Worm (Caenorhabditis elegans) whole organism, L1 larva: ENCODE data around the gene T13C2.2.

Experiments
- C04F5.9 ChIP-seq: sonication (generic microtip); optimal IDR thresholded peaks from 2 replicates; lab custom pipeline; 2016; ENCODE audit warnings: missing genetic modification characterization, missing compliant biosample characterization
- C16A3.4 ChIP-seq: fragments of 150-350 bp; optimal IDR thresholded peaks from 2 replicates; lab custom pipeline; 2014; ENCODE audit warnings: missing biosample characterization, missing genetic modification characterization
- C34B4.2 ChIP-seq: sonication (generic microtip); optimal IDR thresholded peaks from 2 replicates; lab custom pipeline; 2017; ENCODE audit warnings: mild to moderate bottlenecking, missing genetic modification characterization, missing compliant biosample characterization
- F16B12.6 ChIP-seq: fragments of 150-350 bp; optimal IDR thresholded peaks from 2 replicates; lab custom pipeline; 2014; ENCODE audit warnings: missing biosample characterization, missing genetic modification characterization
- Y116A8C.19 ChIP-seq: sonication (generic microtip); optimal IDR thresholded peaks from 2 replicates; lab custom pipeline; 2016; ENCODE audit warnings: missing compliant biosample characterization, missing genetic modification characterization, borderline replicate concordance
- alr-1 ChIP-seq: fragments of 200-800 bp; sonication (Bioruptor generic); optimal IDR thresholded peaks from 2 replicates; lab custom pipeline; 2018; ENCODE audit warnings: borderline replicate concordance, mild to moderate bottlenecking, missing genetic modification characterization, missing compliant biosample characterization
- ama-1 ChIP-seq: fragments of 150-350 bp; optimal IDR thresholded peaks from 2 replicates; lab custom pipeline; 2014
- blmp-1 ChIP-seq: fragments of 150-350 bp; optimal IDR thresholded peaks from 2 replicates; lab custom pipeline; 2014; ENCODE audit warnings: missing biosample characterization, missing genetic modification characterization
- ceh-63 ChIP-seq: fragments of 200-800 bp; sonication (Bioruptor generic); optimal IDR thresholded peaks from 2 replicates; lab custom pipeline; 2018; ENCODE audit warnings: mild to moderate bottlenecking, missing genetic modification characterization, missing compliant biosample characterization
- ceh-8 ChIP-seq: fragments of 200-800 bp; sonication (Bioruptor generic); optimal IDR thresholded peaks from 2 replicates; lab custom pipeline; 2018; ENCODE audit warnings: mild to moderate bottlenecking, missing genetic modification characterization, moderate library complexity, missing compliant biosample characterization
- ceh-82 ChIP-seq, 3 experiments: fragments of 150-350 bp in 1 of 3; sonication (generic microtip) in 2 of 3; optimal IDR thresholded peaks; 2 replicates each; lab custom pipeline; 2014 to 2017; ENCODE audit warnings: missing biosample characterization in 3 of 3, missing genetic modification characterization in 3 of 3
- ceh-90 ChIP-seq: sonication (generic microtip); optimal IDR thresholded peaks from 2 replicates; lab custom pipeline; 2016; ENCODE audit warnings: missing genetic modification characterization, missing compliant biosample characterization
- dpl-1 ChIP-seq, 3 experiments: fragments of 150-350 bp in 2 of 3; sonication (generic microtip) in 1 of 3; optimal IDR thresholded peaks; 2 replicates each; lab custom pipeline; 2014 to 2017; ENCODE audit warnings: missing biosample characterization in 3 of 3, missing genetic modification characterization in 3 of 3, missing genetic modification reagents in 3 of 3
- dsc-1 ChIP-seq: sonication (generic microtip); optimal IDR thresholded peaks from 2 replicates; lab custom pipeline; 2016; ENCODE audit warnings: mild to moderate bottlenecking, missing genetic modification characterization, missing compliant biosample characterization
- egl-13 ChIP-seq: sonication (generic microtip); optimal IDR thresholded peaks from 2 replicates; lab custom pipeline; 2016; ENCODE audit warnings: missing genotype, missing genetic modification reagents, missing genetic modification characterization, missing compliant biosample characterization
- egl-27 ChIP-seq, 2 experiments: fragments of 150-350 bp in 1 of 2; sonication (generic microtip); optimal IDR thresholded peaks; 3 replicates each; lab custom pipeline; 2017 to 2018; ENCODE audit warnings: missing biosample characterization in 2 of 2, missing genetic modification characterization in 2 of 2, missing genetic modification reagents in 2 of 2
- elt-2 ChIP-seq: sonication (generic microtip); optimal IDR thresholded peaks from 2 replicates; lab custom pipeline; 2016; ENCODE audit warnings: missing genetic modification characterization, mild to moderate bottlenecking, inconsistent platforms, missing compliant biosample characterization, missing genetic modification reagents
- elt-3 ChIP-seq, 6 experiments: fragments of 150-350 bp in 1 of 6; sonication (generic microtip); optimal IDR thresholded peaks; 2 replicates each; lab custom pipeline; 2017 to 2018; ENCODE audit warnings: missing biosample characterization in 6 of 6, missing genetic modification characterization in 6 of 6, inconsistent platforms in 1 of 6
- fkh-10 ChIP-seq: sonication (generic microtip); optimal IDR thresholded peaks from 2 replicates; lab custom pipeline; 2017; ENCODE audit warnings: missing biosample characterization, missing genetic modification reagents, missing genetic modification characterization
- fkh-4 ChIP-seq: sonication (generic microtip); optimal IDR thresholded peaks from 2 replicates; lab custom pipeline; 2016; ENCODE audit warnings: missing compliant biosample characterization, missing genetic modification characterization, borderline replicate concordance
- fkh-8 ChIP-seq: sonication (generic microtip); optimal IDR thresholded peaks from 2 replicates; lab custom pipeline; 2016; ENCODE audit warnings: mild to moderate bottlenecking, missing genetic modification characterization, missing compliant biosample characterization
- fos-1 ChIP-seq: fragments of 150-350 bp; optimal IDR thresholded peaks from 2 replicates; lab custom pipeline; 2014; ENCODE audit warnings: missing biosample characterization, missing genetic modification characterization
- grh-1 ChIP-seq: fragments of 200-800 bp; sonication (Bioruptor generic); IDR thresholded peaks from 2 replicates; pipeline ENCODE4 v1.3.6; 2022; ENCODE audit warnings: missing genetic modification reagents, missing genetic modification characterization, missing compliant biosample characterization
- hpl-2 ChIP-seq: fragments of 150-350 bp; optimal IDR thresholded peaks from 2 replicates; lab custom pipeline; 2014; ENCODE audit warnings: missing biosample characterization, missing genetic modification reagents, missing genetic modification characterization
- irx-1 ChIP-seq: sonication (generic microtip); optimal IDR thresholded peaks from 2 replicates; lab custom pipeline; 2016; ENCODE audit warnings: missing genetic modification characterization, missing compliant biosample characterization
- jun-1 ChIP-seq: fragments of 150-350 bp; optimal IDR thresholded peaks from 2 replicates; lab custom pipeline; 2014; ENCODE audit warnings: missing biosample characterization, missing genetic modification reagents, missing genetic modification characterization
- lin-14 ChIP-seq: fragments of 200-800 bp; sonication (Bioruptor generic); optimal IDR thresholded peaks from 2 replicates; lab custom pipeline; 2018; ENCODE audit warnings: mild to moderate bottlenecking, missing genetic modification characterization, moderate library complexity, missing compliant biosample characterization
- lin-35 ChIP-seq, 2 experiments: fragments of 150-350 bp; optimal IDR thresholded peaks; 2 replicates each; lab custom pipeline; 2014; ENCODE audit warnings: missing biosample characterization in 2 of 2, missing genetic modification characterization in 2 of 2, missing genetic modification reagents in 2 of 2
- lir-3 ChIP-seq: sonication (generic microtip); optimal IDR thresholded peaks from 2 replicates; lab custom pipeline; 2016; ENCODE audit warnings: mild to moderate bottlenecking, missing genetic modification characterization, moderate library complexity, missing compliant biosample characterization; ENCODE audit not compliant: poor library complexity
- mef-2 ChIP-seq: fragments of 150-350 bp; optimal IDR thresholded peaks from 2 replicates; lab custom pipeline; 2014; ENCODE audit warnings: missing biosample characterization, missing genetic modification characterization
- nhr-11 ChIP-seq: fragments of 150-350 bp; optimal IDR thresholded peaks from 2 replicates; lab custom pipeline; 2014; ENCODE audit warnings: missing biosample characterization, missing genetic modification characterization
- nhr-12 ChIP-seq: sonication (generic microtip); optimal IDR thresholded peaks from 2 replicates; lab custom pipeline; 2017; ENCODE audit warnings: missing biosample characterization, missing genetic modification characterization
- nhr-19 ChIP-seq: fragments of 200-800 bp; sonication (Bioruptor generic); conservative IDR thresholded peaks from 2 replicates; pipeline ENCODE4 v1.3.6; 2022; ENCODE audit warnings: missing genetic modification characterization, missing compliant biosample characterization
- nhr-20 ChIP-seq: sonication (generic microtip); optimal IDR thresholded peaks from 2 replicates; lab custom pipeline; 2016; ENCODE audit warnings: mild to moderate bottlenecking, missing genetic modification characterization, missing compliant biosample characterization
- nhr-47 ChIP-seq: sonication (generic microtip); optimal IDR thresholded peaks from 2 replicates; lab custom pipeline; 2016; ENCODE audit warnings: mild to moderate bottlenecking, missing genetic modification characterization, moderate library complexity, missing compliant biosample characterization
- nhr-76 ChIP-seq: sonication (generic microtip); optimal IDR thresholded peaks from 2 replicates; lab custom pipeline; 2017; ENCODE audit warnings: missing biosample characterization, missing genetic modification characterization
- nhr-84 ChIP-seq: sonication (generic microtip); optimal IDR thresholded peaks from 2 replicates; lab custom pipeline; 2017; ENCODE audit warnings: missing biosample characterization, missing genetic modification characterization
- nhr-90 ChIP-seq: sonication (generic microtip); optimal IDR thresholded peaks from 2 replicates; lab custom pipeline; 2016; ENCODE audit warnings: mild to moderate bottlenecking, missing genetic modification characterization, missing compliant biosample characterization; ENCODE audit not compliant: poor library complexity
- pax-3 ChIP-seq: fragments of 200-800 bp; sonication (Bioruptor generic); optimal IDR thresholded peaks from 2 replicates; lab custom pipeline; 2018; ENCODE audit warnings: mild to moderate bottlenecking, missing genetic modification characterization, moderate library complexity, missing compliant biosample characterization
- pqm-1 ChIP-seq: sonication (generic microtip); optimal IDR thresholded peaks from 3 replicates; lab custom pipeline; 2017; ENCODE audit warnings: missing biosample characterization, missing genetic modification characterization
- snu-23 ChIP-seq: sonication (generic microtip); optimal IDR thresholded peaks from 2 replicates; lab custom pipeline; 2016; ENCODE audit warnings: missing genetic modification characterization, missing compliant biosample characterization
- sptf-1 ChIP-seq: fragments of 150-350 bp; optimal IDR thresholded peaks from 2 replicates; lab custom pipeline; 2014; ENCODE audit warnings: missing biosample characterization, missing genetic modification characterization
- swsn-7 ChIP-seq: sonication (generic microtip); optimal IDR thresholded peaks from 2 replicates; lab custom pipeline; 2016; ENCODE audit warnings: missing genetic modification characterization, missing compliant biosample characterization
- tbx-2 ChIP-seq: sonication (generic microtip); optimal IDR thresholded peaks from 2 replicates; lab custom pipeline; 2016; ENCODE audit warnings: missing genetic modification characterization, missing compliant biosample characterization
- unc-130 ChIP-seq: fragments of 150-350 bp; optimal IDR thresholded peaks from 2 replicates; lab custom pipeline; 2017; ENCODE audit warnings: missing biosample characterization, missing genetic modification characterization, inconsistent platforms
- unc-30 ChIP-seq: sonication (generic microtip); optimal IDR thresholded peaks from 2 replicates; lab custom pipeline; 2017; ENCODE audit warnings: missing biosample characterization, missing genetic modification characterization
- unc-62 ChIP-seq: fragments of 150-350 bp; optimal IDR thresholded peaks from 2 replicates; lab custom pipeline; 2014; ENCODE audit warnings: missing biosample characterization, missing genetic modification reagents, missing genetic modification characterization
- unc-98 ChIP-seq: fragments of 200-800 bp; sonication (Bioruptor generic); IDR thresholded peaks from 2 replicates; pipeline ENCODE4 v1.3.6; 2022; ENCODE audit warnings: missing genetic modification characterization, missing compliant biosample characterization
- vab-15 ChIP-seq: sonication (generic microtip); optimal IDR thresholded peaks from 2 replicates; lab custom pipeline; 2017; ENCODE audit warnings: missing genotype, mild to moderate bottlenecking, missing genetic modification characterization, missing compliant biosample characterization
- xbp-1 ChIP-seq: sonication (generic microtip); optimal IDR thresholded peaks from 2 replicates; lab custom pipeline; 2016; ENCODE audit warnings: missing genetic modification characterization, missing compliant biosample characterization
- zag-1 ChIP-seq: fragments of 150-350 bp; optimal IDR thresholded peaks from 2 replicates; lab custom pipeline; 2014; ENCODE audit warnings: missing biosample characterization, missing genetic modification characterization
- zip-4 ChIP-seq: fragments of 200-800 bp; sonication (Bioruptor generic); optimal IDR thresholded peaks from 2 replicates; lab custom pipeline; 2018; ENCODE audit warnings: mild to moderate bottlenecking, missing genetic modification characterization, moderate library complexity, missing compliant biosample characterization
- ztf-11 ChIP-seq, 2 experiments: sonication (generic microtip); optimal IDR thresholded peaks; 2 replicates each; lab custom pipeline; 2016 to 2017; ENCODE audit warnings: missing genetic modification characterization in 2 of 2, missing biosample characterization in 1 of 2, missing compliant biosample characterization in 1 of 2

T13C2.2 gene

ce11 chrII:6800104-6800711, 8.2 kb downstream of the T13C2.2 start, which contains the start of gene F31E8.4 (continued):
- TF ChIP-seq C04F5.9 (no peak), unc-30 (tag; lab: Kevin White, UChicago) (no peak), pax-3 (tag; lab: Kevin White, UChicago) (no peak), unc-130 (tag; lab: Kevin White, UChicago) (no peak), nhr-12 (tag; lab: Kevin White, UChicago) (no peak), Y116A8C.19 (no peak), nhr-90 (peak; percentile 0), irx-1 (tag; lab: Kevin White, UChicago) (no peak), sptf-1 (tag; lab: Kevin White, UChicago) (no peak), tbx-2 (tag; lab: Kevin White, UChicago) (no peak), C34B4.2 (tag; lab: Kevin White, UChicago) (no peak), zip-4 (GFP tag; lab: Kevin White, UChicago) (no peak), blmp-1 (tag; lab: Kevin White, UChicago) (peak; percentile 67), nhr-76 (tag; lab: Kevin White, UChicago) (no peak), alr-1 (tag; lab: Kevin White, UChicago) (no peak), pqm-1 (no peak), elt-2 (tag; lab: Kevin White, UChicago) (peak; percentile 30), ztf-11 (tag; optimal IDR thresholded peaks at IDR 0.05; lab: Kevin White, UChicago) (no peak), fkh-8 (no peak), elt-3 (tag; optimal IDR thresholded peaks at IDR 0.05; lab: Kevin White, UChicago) (peak in 1 of 6 experiments; percentile 52), fkh-4 (tag; lab: Kevin White, UChicago) (no peak), egl-13 (no peak), fkh-10 (no peak), nhr-19 (GFP tag; lab: Robert Waterston, UW) (no peak), lin-14 (GFP tag; lab: Kevin White, UChicago) (peak; percentile 81), jun-1 (tag; lab: Kevin White, UChicago) (no peak), swsn-7 (tag; lab: Kevin White, UChicago) (no peak), unc-98 (GFP tag; lab: Robert Waterston, UW) (no peak), hpl-2 (GFP tag; lab: Kevin White, UChicago) (no peak), egl-27 (tag; optimal IDR thresholded peaks at IDR 0.05; lab: Kevin White, UChicago) (no peak), C16A3.4 (tag; lab: Kevin White, UChicago) (no peak), nhr-47 (tag; lab: Kevin White, UChicago) (no peak), mef-2 (tag; lab: Kevin White, UChicago) (no peak), ceh-63 (no peak), ceh-90 (no peak), dpl-1 (GFP tag; optimal IDR thresholded peaks at IDR 0.05; lab: Kevin White, UChicago) (no peak), ceh-82 (tag; optimal IDR thresholded peaks at IDR 0.05; lab: Kevin White, UChicago) (no peak), nhr-11 (tag; lab: Kevin White, UChicago) (no peak), snu-23 (GFP tag; lab: Kevin White, UChicago) (peak; percentile 38), fos-1 (tag; lab: Kevin White, UChicago) (no peak), ama-1 (lab: Kevin White, UChicago) (no peak), F16B12.6 (tag; lab: Kevin White, UChicago) (no peak), lin-35 (GFP tag; optimal IDR thresholded peaks at IDR 0.05; lab: Kevin White, UChicago) (peak in 1 of 2 experiments; percentile 39), zag-1 (tag; lab: Kevin White, UChicago) (no peak), vab-15 (tag; lab: Kevin White, UChicago) (no peak), grh-1 (no peak), nhr-20 (tag; lab: Kevin White, UChicago) (peak; percentile 47), nhr-84 (no peak), xbp-1 (tag; lab: Kevin White, UChicago) (no peak), dsc-1 (tag; lab: Kevin White, UChicago) (no peak), unc-62 (GFP tag; lab: Kevin White, UChicago) (no peak), ceh-8 (GFP tag; lab: Kevin White, UChicago) (no peak), lir-3 (tag; lab: Kevin White, UChicago) (no peak)
